Worm (Caenorhabditis elegans) whole organism, late embryonic: ENCODE measurements around the gene tsp-18.

Source experiments
- C08G9.2 ChIP-seq: sonication (generic microtip); optimal IDR thresholded peaks from 2 replicates; lab custom pipeline; 2016; ENCODE audit warnings: mild to moderate bottlenecking, missing genetic modification characterization, moderate library complexity, missing compliant biosample characterization
- K02D7.2 ChIP-seq: sonication (generic microtip); optimal IDR thresholded peaks from 2 replicates; lab custom pipeline; 2017; ENCODE audit warnings: mild to moderate bottlenecking, missing genetic modification characterization, missing compliant biosample characterization
- K09A11.1 ChIP-seq: sonication (generic microtip); optimal IDR thresholded peaks from 2 replicates; lab custom pipeline; 2017; ENCODE audit warnings: antibody characterized with exemption, mild to moderate bottlenecking, missing genetic modification characterization, missing compliant biosample characterization; ENCODE audit not compliant: insufficient read depth
- T23F11.4 ChIP-seq: fragments of 200-800 bp; sonication (Bioruptor generic); optimal IDR thresholded peaks from 2 replicates; lab custom pipeline; 2018; ENCODE audit warnings: mild to moderate bottlenecking, missing genetic modification characterization, missing compliant biosample characterization
- Y22D7AL.16 ChIP-seq: sonication (generic microtip); optimal IDR thresholded peaks from 2 replicates; lab custom pipeline; 2016; ENCODE audit warnings: missing genetic modification characterization, missing compliant biosample characterization
- ceh-14 ChIP-seq: sonication (generic microtip); optimal IDR thresholded peaks from 2 replicates; lab custom pipeline; 2016; ENCODE audit warnings: missing genotype, missing genetic modification characterization, missing compliant biosample characterization
- ceh-19 ChIP-seq: fragments of 200-800 bp; sonication (Bioruptor generic); optimal IDR thresholded peaks from 2 replicates; lab custom pipeline; 2018; ENCODE audit warnings: mild to moderate bottlenecking, missing genetic modification characterization, missing compliant biosample characterization
- ceh-22 ChIP-seq: sonication (generic microtip); optimal IDR thresholded peaks from 2 replicates; lab custom pipeline; 2017; ENCODE audit warnings: missing biosample characterization, missing genetic modification characterization
- ceh-30 ChIP-seq: fragments of 150-350 bp; optimal IDR thresholded peaks from 2 replicates; lab custom pipeline; 2014; ENCODE audit warnings: missing biosample characterization, missing genetic modification characterization
- ceh-31 ChIP-seq: sonication (generic microtip); optimal IDR thresholded peaks from 2 replicates; lab custom pipeline; 2016; ENCODE audit warnings: missing genetic modification characterization, missing compliant biosample characterization
- ceh-34 ChIP-seq: sonication (generic microtip); optimal IDR thresholded peaks from 2 replicates; lab custom pipeline; 2016; ENCODE audit warnings: mild to moderate bottlenecking, missing genetic modification characterization, missing compliant biosample characterization
- dmd-4 ChIP-seq: sonication (generic microtip); optimal IDR thresholded peaks from 2 replicates; lab custom pipeline; 2016; ENCODE audit warnings: borderline replicate concordance, missing genetic modification characterization, missing compliant biosample characterization
- dve-1 ChIP-seq: sonication (generic microtip); optimal IDR thresholded peaks from 2 replicates; lab custom pipeline; 2017; ENCODE audit warnings: antibody characterized with exemption, mild to moderate bottlenecking, missing genetic modification characterization, missing compliant biosample characterization
- elt-2 ChIP-seq: sonication (generic microtip); optimal IDR thresholded peaks from 2 replicates; lab custom pipeline; 2016; ENCODE audit warnings: missing genetic modification reagents, missing genetic modification characterization, missing compliant biosample characterization
- ets-4 ChIP-seq: sonication (generic microtip); optimal IDR thresholded peaks from 2 replicates; lab custom pipeline; 2016; ENCODE audit warnings: missing genetic modification characterization, missing compliant biosample characterization
- hlh-13 ChIP-seq: fragments of 200-800 bp; sonication (Bioruptor generic); optimal IDR thresholded peaks from 2 replicates; lab custom pipeline; 2018; ENCODE audit warnings: mild to moderate bottlenecking, missing genetic modification characterization, missing compliant biosample characterization
- hlh-6 ChIP-seq: sonication (generic microtip); optimal IDR thresholded peaks from 2 replicates; lab custom pipeline; 2016; ENCODE audit warnings: missing genotype, missing genetic modification characterization, missing compliant biosample characterization
- hlh-8 ChIP-seq: sonication (generic microtip); optimal IDR thresholded peaks from 2 replicates; lab custom pipeline; 2016; ENCODE audit warnings: missing genotype, missing genetic modification characterization, missing compliant biosample characterization
- lim-6 ChIP-seq: sonication (generic microtip); optimal IDR thresholded peaks from 2 replicates; lab custom pipeline; 2016; ENCODE audit warnings: missing genetic modification characterization, missing compliant biosample characterization
- lin-11 ChIP-seq: fragments of 200-800 bp; sonication (Bioruptor generic); optimal IDR thresholded peaks from 2 replicates; lab custom pipeline; 2018; ENCODE audit warnings: mild to moderate bottlenecking, missing genetic modification characterization, missing compliant biosample characterization
- madf-2 ChIP-seq: sonication (generic microtip); optimal IDR thresholded peaks from 2 replicates; lab custom pipeline; 2017; ENCODE audit warnings: missing genetic modification characterization, missing compliant biosample characterization
- mec-3 ChIP-seq: sonication (generic microtip); optimal IDR thresholded peaks from 2 replicates; lab custom pipeline; 2016; ENCODE audit warnings: borderline replicate concordance, missing genetic modification characterization, missing compliant biosample characterization
- nfya-1 ChIP-seq: sonication (generic microtip); optimal IDR thresholded peaks from 2 replicates; lab custom pipeline; 2017; ENCODE audit warnings: missing genetic modification characterization, mild to moderate bottlenecking, missing compliant biosample characterization, antibody characterized with exemption, moderate library complexity
- nhr-11 ChIP-seq: fragments of 150-350 bp; optimal IDR thresholded peaks from 2 replicates; lab custom pipeline; 2014; ENCODE audit warnings: missing biosample characterization, missing genetic modification characterization
- npax-4 ChIP-seq: sonication (generic microtip); optimal IDR thresholded peaks from 2 replicates; lab custom pipeline; 2016; ENCODE audit warnings: missing genetic modification characterization, missing compliant biosample characterization
- pax-1 ChIP-seq: fragments of 150-350 bp; optimal IDR thresholded peaks from 2 replicates; lab custom pipeline; 2014; ENCODE audit warnings: missing biosample characterization, missing genetic modification characterization
- pha-2 ChIP-seq: sonication (generic microtip); optimal IDR thresholded peaks from 2 replicates; lab custom pipeline; 2017; ENCODE audit warnings: mild to moderate bottlenecking, missing genetic modification characterization, missing compliant biosample characterization
- pros-1 ChIP-seq: fragments of 150-350 bp; optimal IDR thresholded peaks from 2 replicates; lab custom pipeline; 2014; ENCODE audit warnings: missing biosample characterization, missing genetic modification reagents, missing genetic modification characterization
- ref-2 ChIP-seq: sonication (generic microtip); optimal IDR thresholded peaks from 2 replicates; lab custom pipeline; 2016; ENCODE audit warnings: missing genetic modification characterization, missing compliant biosample characterization
- sdc-2 ChIP-seq: sonication (generic microtip); optimal IDR thresholded peaks from 2 replicates; lab custom pipeline; 2016; ENCODE audit warnings: missing genotype, missing genetic modification characterization, missing compliant biosample characterization
- sox-2 ChIP-seq: fragments of 200-800 bp; sonication (Bioruptor generic); IDR thresholded peaks from 2 replicates; pipeline ENCODE4 v1.3.6; 2022; ENCODE audit warnings: missing genetic modification reagents, missing genetic modification characterization, missing compliant biosample characterization
- sox-4 ChIP-seq: sonication (generic microtip); optimal IDR thresholded peaks from 2 replicates; lab custom pipeline; 2017; ENCODE audit warnings: mild to moderate bottlenecking, missing genetic modification characterization, inconsistent platforms, missing compliant biosample characterization
- tbx-2 ChIP-seq: sonication (generic microtip); optimal IDR thresholded peaks from 2 replicates; lab custom pipeline; 2016; ENCODE audit warnings: missing genetic modification characterization, missing compliant biosample characterization
- unc-42 ChIP-seq: sonication (generic microtip); optimal IDR thresholded peaks from 2 replicates; lab custom pipeline; 2016; ENCODE audit warnings: missing genotype, missing genetic modification characterization, missing compliant biosample characterization
- unc-55 ChIP-seq: sonication (generic microtip); optimal IDR thresholded peaks from 2 replicates; lab custom pipeline; 2017; ENCODE audit warnings: missing biosample characterization, missing genetic modification reagents, missing genetic modification characterization
- unc-86 ChIP-seq: sonication (generic microtip); optimal IDR thresholded peaks from 2 replicates; lab custom pipeline; 2016; ENCODE audit warnings: missing genetic modification characterization, missing compliant biosample characterization
- zip-5 ChIP-seq: sonication (generic microtip); optimal IDR thresholded peaks from 2 replicates; lab custom pipeline; 2016; ENCODE audit warnings: missing genetic modification characterization, missing compliant biosample characterization

The tsp-18 gene

DNA sequence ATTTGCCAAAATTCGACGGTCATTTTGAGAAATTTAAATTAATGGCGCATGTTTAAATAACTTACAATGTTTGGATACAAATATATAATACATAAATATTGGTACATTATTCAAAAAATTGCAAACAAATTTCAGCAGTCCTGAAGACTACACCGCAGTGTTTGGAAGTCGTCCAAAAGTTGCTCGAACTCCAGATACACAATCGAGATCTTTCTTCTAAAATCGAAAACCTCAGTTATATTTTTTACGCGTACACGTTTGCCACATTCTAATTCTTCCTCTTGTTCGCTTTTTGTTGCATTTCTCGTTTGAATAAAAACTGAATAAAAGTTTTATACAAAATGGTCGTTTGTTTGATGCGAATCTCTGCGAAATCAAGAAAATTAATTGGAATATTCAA is at the start of gene tsp-18:
Gene tsp-18 (plus strand): TSS at position 301 of the 400 bp plus-strand sequence.
- TF ChIP-seq unc-86 (tag; lab: Kevin White, UChicago) (no peak), unc-55 (GFP tag; lab: Kevin White, UChicago) (no peak), hlh-6 (tag; lab: Kevin White, UChicago) (no peak), sox-2 (no peak), ceh-31 (no peak), lin-11 (tag; lab: Kevin White, UChicago) (no peak), dmd-4 (no peak), Y22D7AL.16 (tag; lab: Kevin White, UChicago) (no peak), elt-2 (no peak), ceh-30 (tag; lab: Kevin White, UChicago) (no peak), sox-4 (tag; lab: Kevin White, UChicago) (no peak), npax-4 (no peak), C08G9.2 (tag; lab: Kevin White, UChicago) (no peak), ref-2 (no peak), ceh-14 (tag; lab: Kevin White, UChicago) (no peak), sdc-2 (tag; lab: Kevin White, UChicago) (no peak)

DNA sequence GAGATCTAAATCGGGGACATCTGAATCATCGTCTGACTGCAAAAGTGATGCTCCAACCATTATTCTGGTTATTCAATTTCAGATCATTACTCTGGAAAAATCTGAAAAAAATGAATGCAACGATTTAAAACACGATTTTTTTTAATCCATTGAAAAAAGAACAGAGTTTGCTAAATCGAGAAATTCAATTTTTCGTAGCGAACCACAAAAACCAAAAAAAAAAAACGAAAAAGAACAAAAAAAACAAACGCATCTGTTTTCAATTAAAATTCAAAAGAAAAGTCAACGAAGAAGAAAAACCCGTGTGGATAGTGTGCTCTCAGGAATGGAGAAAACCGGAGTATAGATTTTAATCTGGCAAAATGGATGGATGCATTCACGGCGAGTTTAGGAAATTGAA is 46.0 kb upstream of the tsp-18 start, which contains the start of gene F55C12.4:
Gene F55C12.4 (minus strand): TSS at position 101 of the 400 bp plus-strand sequence.
- TF ChIP-seq zip-5 (tag; lab: Kevin White, UChicago) (no peak), hlh-8 (tag; lab: Kevin White, UChicago) (no peak), hlh-13 (GFP tag; lab: Kevin White, UChicago) (no peak), hlh-6 (tag; lab: Kevin White, UChicago) (no peak)
- TF ChIP-seq, all 69 proteins: peak for 0

DNA sequence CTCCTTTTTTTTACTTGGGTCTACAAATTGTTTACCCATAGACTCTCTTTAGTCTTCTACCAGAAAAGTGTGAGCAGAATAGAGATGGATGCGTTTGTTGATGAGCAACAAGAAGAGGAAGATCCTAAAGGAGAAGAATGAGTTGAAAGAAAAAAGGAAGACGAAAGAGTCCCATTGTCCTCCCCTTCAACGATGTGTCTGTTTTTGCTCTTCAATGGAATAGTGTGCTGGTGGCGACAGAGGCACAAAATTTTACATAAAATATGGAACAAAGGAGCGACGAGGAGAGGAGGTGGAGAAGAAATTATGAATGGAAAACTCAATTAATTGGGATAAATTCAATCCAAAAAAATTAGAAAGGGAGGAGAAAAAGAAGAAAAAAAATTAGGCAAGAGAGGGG is 43.7 kb upstream of the tsp-18 start:
- TF ChIP-seq lim-6 (no peak), unc-42 (tag; lab: Kevin White, UChicago) (peak; percentile 5), ceh-31 (peak; percentile 41), K09A11.1 (tag; lab: Kevin White, UChicago) (no peak), unc-86 (tag; lab: Kevin White, UChicago) (no peak)

- TF ChIP-seq lim-6 (no peak), ceh-22 (tag; lab: Kevin White, UChicago) (no peak), pros-1 (no peak), ceh-34 (tag; lab: Kevin White, UChicago) (no peak), T23F11.4 (GFP tag; lab: Kevin White, UChicago) (no peak), ceh-14 (tag; lab: Kevin White, UChicago) (no peak), unc-42 (tag; lab: Kevin White, UChicago) (no peak), madf-2 (tag; lab: Kevin White, UChicago) (no peak), pha-2 (tag; lab: Kevin White, UChicago) (no peak), dve-1 (no peak), unc-86 (tag; lab: Kevin White, UChicago) (no peak), K02D7.2 (tag; lab: Kevin White, UChicago) (no peak)
Measured at ce11 chrII:5863893-5864292, 40.5 kb upstream of the tsp-18 start, which contains the start of gene tag-234. TSS of gene tag-234 (plus strand) at chrII:5864193.

DNA sequence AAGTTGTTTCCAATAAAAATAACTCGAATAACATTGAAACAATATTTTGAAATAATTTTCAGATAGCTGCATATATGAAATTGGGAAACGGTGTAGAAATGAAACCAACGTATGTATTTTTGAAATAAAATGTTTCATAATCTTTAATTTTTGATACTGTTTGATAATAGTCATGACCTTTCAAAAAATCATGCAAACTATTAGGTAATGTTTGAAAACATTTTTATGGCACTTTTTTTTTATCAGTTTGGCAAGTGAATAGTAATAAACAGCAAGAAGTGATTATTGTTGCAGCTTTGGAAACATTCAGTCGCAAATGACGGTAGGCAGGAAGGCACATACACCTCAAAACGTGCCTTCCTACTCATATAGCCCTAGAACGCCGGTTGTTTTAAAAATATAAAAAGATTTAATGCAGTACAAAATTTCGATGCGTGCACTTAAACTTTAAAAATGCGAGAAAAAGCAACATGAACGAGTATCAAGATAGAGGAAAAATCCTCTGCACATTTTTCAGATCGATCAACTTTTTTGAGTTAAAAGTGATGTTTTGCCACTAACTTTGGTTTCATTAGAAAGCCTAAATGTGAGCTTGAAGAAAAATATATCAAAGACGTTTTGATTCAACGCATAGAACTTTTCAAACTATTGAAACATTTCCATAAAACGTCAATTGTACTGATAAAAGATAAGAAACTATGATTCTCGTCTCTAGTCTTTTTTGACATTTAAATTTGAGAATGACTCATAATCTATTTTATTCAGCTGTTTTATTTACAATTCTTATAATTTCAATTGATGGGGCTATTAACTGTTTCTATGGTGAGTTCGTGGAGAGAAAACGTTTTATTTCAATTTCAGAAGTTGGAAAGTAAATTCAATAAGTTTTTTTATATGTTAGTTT is 38.7 kb upstream of the tsp-18 start, which contains the start of gene F55C12.19:
Gene F55C12.19 (plus strand): TSS at position 735 of the 904 bp plus-strand sequence.
- TF ChIP-seq tbx-2 (tag; lab: Kevin White, UChicago): no peak
- TF ChIP-seq ceh-31: no peak
- TF ChIP-seq hlh-8 (tag; lab: Kevin White, UChicago): no peak
- no peak for TF ChIP-seq Y22D7AL.16 (tag; lab: Kevin White, UChicago)
- no peak for TF ChIP-seq ceh-22 (tag; lab: Kevin White, UChicago)
- TF ChIP-seq unc-55 (GFP tag; lab: Kevin White, UChicago): no peak
- TF ChIP-seq lin-11 (tag; lab: Kevin White, UChicago): no peak
- TF ChIP-seq ets-4 (tag; lab: Kevin White, UChicago): no peak
- no peak for TF ChIP-seq pax-1 (tag; lab: Kevin White, UChicago)
- TF ChIP-seq ceh-19: no peak
- TF ChIP-seq mec-3 (tag; lab: Kevin White, UChicago): no peak
- TF ChIP-seq nhr-11 (tag; lab: Kevin White, UChicago): no peak
- TF ChIP-seq nfya-1: no peak
- no peak for TF ChIP-seq dve-1
- no peak for TF ChIP-seq sox-4 (tag; lab: Kevin White, UChicago)
